Fruit fly (Drosophila melanogaster): ENCODE data around the gene CG1239.

Gene CG1239

DNA sequence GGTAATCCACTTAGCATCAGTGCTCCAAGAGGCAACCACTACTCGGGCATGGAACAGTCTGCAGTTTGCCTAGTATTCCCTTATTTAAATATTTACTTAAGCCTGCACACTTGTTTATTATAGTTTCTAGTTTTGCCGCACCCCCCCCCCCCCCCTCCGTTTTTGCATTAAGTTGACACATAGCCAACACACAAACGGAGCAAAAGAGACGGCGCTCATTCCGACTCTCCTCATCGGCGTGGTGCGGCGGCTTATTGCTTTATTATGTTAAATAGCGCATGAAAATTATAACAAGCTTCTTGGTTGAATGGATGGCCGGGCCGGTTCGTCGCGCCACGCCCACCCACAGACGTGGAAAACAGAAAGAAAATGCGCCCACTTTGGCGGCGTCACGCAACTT is 43.7 kb upstream of the CG1239 start (continued):
- TF ChIP-seq CG2712 (tag; optimal IDR thresholded peaks at IDR 0.05): no peak
- no peak for TF ChIP-seq vnd (GFP tag; IDR thresholded peaks at IDR 0.05; ENCODE audit: partially characterized antibody)
- no peak for TF ChIP-seq peb (GFP tag; IDR thresholded peaks at IDR 0.05)
- TF ChIP-seq ken (GFP tag; IDR thresholded peaks at IDR 0.05): no peak
- peak; percentile 82 for TF ChIP-seq abd-A (tag; optimal IDR thresholded peaks at IDR 0.05)
- TF ChIP-seq sim (GFP tag; IDR thresholded peaks at IDR 0.05): no peak
- no peak for TF ChIP-seq pros (GFP tag; optimal IDR thresholded peaks at IDR 0.05)

- TF ChIP-seq Hey (tag; optimal IDR thresholded peaks at IDR 0.05) (peak; percentile 22), abd-A (tag; optimal IDR thresholded peaks at IDR 0.05) (peak; percentile 42), Med (GFP tag) (peak; percentile 45), wor (GFP tag; IDR thresholded peaks at IDR 0.05) (no peak), MBD-R2 (GFP tag; IDR thresholded peaks at IDR 0.05) (peak; percentile 27; the same call in 1 of the 2 replicates), CG18599 (GFP tag; optimal IDR thresholded peaks at IDR 0.05) (peak; percentile 11), Deaf1 (tag; optimal IDR thresholded peaks at IDR 0.05) (peak; percentile 9), Usf (GFP tag; optimal IDR thresholded peaks at IDR 0.05) (no peak), onecut (GFP tag; IDR thresholded peaks at IDR 0.05) (peak; percentile 94), CG13894 (tag; optimal IDR thresholded peaks at IDR 0.05) (peak; percentile 15), Bdp1 (GFP tag; optimal IDR thresholded peaks at IDR 0.05) (no peak)
Measured at dm6 chr3R:5691042-5691441, 42.3 kb upstream of the CG1239 start.

DNA sequence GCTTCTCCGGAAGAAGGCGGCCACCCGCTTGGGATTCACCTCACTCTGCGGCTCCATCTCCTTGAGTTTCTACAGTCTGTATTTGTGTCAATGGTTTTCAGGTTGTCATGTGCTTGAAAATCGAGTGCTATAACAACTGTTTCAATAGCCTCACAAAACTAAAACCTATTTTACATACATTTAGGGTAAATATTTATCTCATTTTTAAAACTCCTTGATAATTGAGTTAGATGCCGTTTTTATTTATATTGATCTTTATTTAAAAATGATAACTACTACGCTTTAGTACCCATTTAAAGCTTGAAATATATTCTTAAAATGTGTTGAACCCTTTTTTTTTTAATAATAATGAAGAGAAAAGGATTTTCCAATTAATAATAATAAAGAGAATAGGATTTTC is 40.1 kb upstream of the CG1239 start, which contains the start of gene CG2104:
CG2104 (minus strand) TSS at position 101 of the 400 bp plus-strand sequence.
- TF ChIP-seq Hey (tag; optimal IDR thresholded peaks at IDR 0.05) (no peak), CG30403 (GFP tag; optimal IDR thresholded peaks at IDR 0.05) (no peak), tll (GFP tag; optimal IDR thresholded peaks at IDR 0.05) (no peak), pros (GFP tag; optimal IDR thresholded peaks at IDR 0.05) (no peak), grau (tag; optimal IDR thresholded peaks at IDR 0.05) (no peak), her (GFP tag; optimal IDR thresholded peaks at IDR 0.05) (no peak), Hr51 (GFP tag; optimal IDR thresholded peaks at IDR 0.05) (no peak), tx (GFP tag; optimal IDR thresholded peaks at IDR 0.05) (no peak), bbx (GFP tag; IDR thresholded peaks at IDR 0.05; ENCODE audit: partially characterized antibody) (no peak)

DNA sequence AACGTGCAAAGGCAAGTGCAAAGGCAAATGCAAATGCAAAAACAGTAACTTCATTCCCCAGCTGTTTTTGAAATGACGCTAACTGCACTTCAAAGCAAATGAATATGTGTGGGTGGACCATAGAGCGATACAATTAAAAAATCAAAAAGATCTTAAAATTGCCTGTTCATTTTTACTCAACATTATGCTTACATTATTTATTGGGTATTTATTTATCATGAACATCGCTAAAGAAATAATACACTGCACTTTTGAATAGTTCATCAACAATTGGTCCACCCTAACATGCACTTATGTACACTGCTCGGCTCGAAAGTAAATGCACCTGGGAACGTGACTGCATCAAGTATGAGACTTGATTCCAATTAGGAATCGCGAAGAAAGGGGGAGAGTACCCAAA is 38.9 kb upstream of the CG1239 start:
- peak; percentile 12 for TF ChIP-seq Asciz (GFP tag; optimal IDR thresholded peaks at IDR 0.05)
- TF ChIP-seq HLH54F (GFP tag; optimal IDR thresholded peaks at IDR 0.05): no peak
- TF ChIP-seq oc (tag; optimal IDR thresholded peaks at IDR 0.05): no peak
- TF ChIP-seq CG6254 (GFP tag; optimal IDR thresholded peaks at IDR 0.05): peak; percentile 25
- no peak for TF ChIP-seq br (optimal IDR thresholded peaks at IDR 0.05)
- no peak for TF ChIP-seq CG10462 (GFP tag; optimal IDR thresholded peaks at IDR 0.05)
- TF ChIP-seq danr (GFP tag; IDR thresholded peaks at IDR 0.05): no peak
- no peak for TF ChIP-seq Ptx1 (GFP tag; IDR thresholded peaks at IDR 0.05)
- TF ChIP-seq trh (GFP tag; optimal IDR thresholded peaks at IDR 0.05): no peak
- peak in 1 of 2 experiments; percentile 9 for TF ChIP-seq Hr51 (GFP tag; optimal IDR thresholded peaks at IDR 0.05)
- peak; percentile 58; the same call in 1 of the 3 replicates for TF ChIP-seq ci (GFP tag; IDR thresholded peaks at IDR 0.05)
- 0 out of 2 replicates have a peak, but pooled peaks have one; percentile 28 for TF ChIP-seq Xrp1 (GFP tag; IDR thresholded peaks at IDR 0.05)
- peak; percentile 1 for TF ChIP-seq CG4424 (GFP tag; optimal IDR thresholded peaks at IDR 0.05)
- no peak for TF ChIP-seq fu2 (GFP tag; optimal IDR thresholded peaks at IDR 0.05)
- no peak for TF ChIP-seq CG18619 (GFP tag; optimal IDR thresholded peaks at IDR 0.05)
- no peak for TF ChIP-seq croc (GFP tag; conservative IDR thresholded peaks at IDR 0.05)
- TF ChIP-seq BEAF-32 (GFP tag; optimal IDR thresholded peaks at IDR 0.05): no peak
- no peak for TF ChIP-seq Oaz (GFP tag; IDR thresholded peaks at IDR 0.05)
- no peak for TF ChIP-seq bab2 (GFP tag; optimal IDR thresholded peaks at IDR 0.05)
- no peak for TF ChIP-seq HmgD (GFP tag; optimal IDR thresholded peaks at IDR 0.05)
- peak; percentile 29 for TF ChIP-seq CG18262 (tag; optimal IDR thresholded peaks at IDR 0.05)
- no peak for TF ChIP-seq wor (GFP tag; IDR thresholded peaks at IDR 0.05)
- no peak for TF ChIP-seq mam (GFP tag; optimal IDR thresholded peaks at IDR 0.05)
- TF ChIP-seq CG8388 (GFP tag; optimal IDR thresholded peaks at IDR 0.05): peak; percentile 12
- no peak for TF ChIP-seq CG2678 (tag; optimal IDR thresholded peaks at IDR 0.05)
